Worm (Caenorhabditis elegans) whole organism, young adult: ENCODE data around the gene tub-1.

Experiments
- B0035.1 ChIP-seq: sonication (generic microtip); optimal IDR thresholded peaks from 2 replicates; lab custom pipeline; 2016; ENCODE audit warnings: missing genetic modification characterization, mild to moderate bottlenecking, missing compliant biosample characterization, missing genotype, missing genetic modification reagents
- B0336.3 ChIP-seq: fragments of 200-800 bp; sonication (Bioruptor generic); IDR thresholded peaks from 2 replicates; pipeline ENCODE4 v1.3.6; 2022; ENCODE audit warnings: missing genetic modification characterization, missing compliant biosample characterization
- C06A6.2 ChIP-seq: fragments of 200-800 bp; sonication (Bioruptor generic); conservative IDR thresholded peaks from 2 replicates; pipeline ENCODE4 v1.3.6; 2022; ENCODE audit warnings: missing genetic modification characterization, missing compliant biosample characterization
- C17E4.6 ChIP-seq: fragments of 200-800 bp; sonication (Bioruptor generic); IDR thresholded peaks from 2 replicates; pipeline ENCODE4 v1.3.6; 2022; ENCODE audit warnings: missing genetic modification reagents, missing genetic modification characterization, missing compliant biosample characterization
- F10E7.11 ChIP-seq: sonication (generic microtip); optimal IDR thresholded peaks from 2 replicates; lab custom pipeline; 2017; ENCODE audit warnings: mild to moderate bottlenecking, missing genetic modification characterization, moderate library complexity, missing compliant biosample characterization
- F49E8.2 ChIP-seq: sonication (generic microtip); optimal IDR thresholded peaks from 3 replicates; lab custom pipeline; 2017; ENCODE audit warnings: missing genetic modification characterization, mild to moderate bottlenecking, missing compliant biosample characterization, antibody characterized with exemption, moderate library complexity; ENCODE audit not compliant: insufficient read depth
- F57A8.1 ChIP-seq: fragments of 200-800 bp; sonication (Bioruptor generic); optimal IDR thresholded peaks from 2 replicates; lab custom pipeline; 2018; ENCODE audit warnings: mild to moderate bottlenecking, missing genetic modification characterization, moderate library complexity, missing compliant biosample characterization
- K12H6.12 ChIP-seq: fragments of 200-800 bp; sonication (Bioruptor generic); optimal IDR thresholded peaks from 2 replicates; lab custom pipeline; 2018; ENCODE audit warnings: mild to moderate bottlenecking, missing genetic modification characterization, missing compliant biosample characterization
- T07F8.4 ChIP-seq: sonication (generic microtip); optimal IDR thresholded peaks from 2 replicates; lab custom pipeline; 2016; ENCODE audit warnings: mild to moderate bottlenecking, missing genetic modification characterization, moderate library complexity, missing compliant biosample characterization
- T26A5.8 ChIP-seq: sonication (generic microtip); optimal IDR thresholded peaks from 2 replicates; lab custom pipeline; 2016; ENCODE audit warnings: missing genetic modification characterization, missing compliant biosample characterization
- Y53F4B.3 ChIP-seq: fragments of 200-800 bp; sonication (Bioruptor generic); IDR thresholded peaks from 2 replicates; pipeline ENCODE4 v1.3.6; 2022; ENCODE audit warnings: missing genetic modification reagents, missing genetic modification characterization, missing compliant biosample characterization
- Y53G8AR.9 ChIP-seq: fragments of 200-800 bp; sonication (Bioruptor generic); conservative IDR thresholded peaks from 2 replicates; pipeline ENCODE4 v1.3.6; 2022; ENCODE audit warnings: missing genetic modification reagents, missing genetic modification characterization, missing compliant biosample characterization
- ama-1 ChIP-seq, 3 experiments: fragments of 150-350 bp in 1 of 3; sonication (generic microtip) in 2 of 3; optimal IDR thresholded peaks; 2 replicates each; lab custom pipeline; 2014 to 2018; ENCODE audit warnings: missing biosample characterization in 2 of 3, missing genetic modification characterization in 2 of 3, missing genetic modification reagents in 2 of 3
- atf-7 ChIP-seq: sonication (generic microtip); optimal IDR thresholded peaks from 2 replicates; lab custom pipeline; 2017; ENCODE audit warnings: mild to moderate bottlenecking, missing genetic modification characterization, missing compliant biosample characterization
- athp-1 ChIP-seq: sonication (generic microtip); optimal IDR thresholded peaks from 2 replicates; lab custom pipeline; 2017; ENCODE audit warnings: mild to moderate bottlenecking, missing genetic modification characterization, missing compliant biosample characterization
- attf-3 ChIP-seq: fragments of 200-800 bp; sonication (Bioruptor generic); conservative IDR thresholded peaks from 2 replicates; pipeline ENCODE4 v1.3.6; 2022; ENCODE audit warnings: missing genetic modification reagents, missing genetic modification characterization, missing compliant biosample characterization
- bed-1 ChIP-seq: fragments of 200-800 bp; sonication (Bioruptor generic); IDR thresholded peaks from 2 replicates; pipeline ENCODE4 v1.3.6; 2022; ENCODE audit warnings: missing genetic modification reagents, missing genetic modification characterization, missing compliant biosample characterization
- bed-2 ChIP-seq: fragments of 200-800 bp; sonication (Bioruptor generic); IDR thresholded peaks from 2 replicates; pipeline ENCODE4 v1.3.6; 2022; ENCODE audit warnings: missing genetic modification reagents, missing genetic modification characterization, missing compliant biosample characterization
- ceh-40 ChIP-seq: fragments of 200-800 bp; sonication (Bioruptor generic); IDR thresholded peaks from 2 replicates; pipeline ENCODE4 v1.3.6; 2022; ENCODE audit warnings: missing genetic modification characterization, missing compliant biosample characterization
- ceh-58 ChIP-seq: fragments of 200-800 bp; sonication (Bioruptor generic); IDR thresholded peaks from 2 replicates; pipeline ENCODE4 v1.3.6; 2022; ENCODE audit warnings: missing genetic modification characterization, missing compliant biosample characterization
- chd-7 ChIP-seq: sonication (generic microtip); optimal IDR thresholded peaks from 2 replicates; lab custom pipeline; 2016; ENCODE audit warnings: mild to moderate bottlenecking, missing genetic modification characterization, moderate library complexity, missing compliant biosample characterization
- egl-18 ChIP-seq: fragments of 200-800 bp; sonication (Bioruptor generic); IDR thresholded peaks from 2 replicates; pipeline ENCODE4 v1.3.6; 2022; ENCODE audit warnings: missing genetic modification reagents, missing genetic modification characterization, missing compliant biosample characterization
- egl-44 ChIP-seq: fragments of 200-800 bp; sonication (Bioruptor generic); IDR thresholded peaks from 2 replicates; pipeline ENCODE4 v1.3.6; 2022; ENCODE audit warnings: missing genetic modification reagents, missing genetic modification characterization, missing compliant biosample characterization
- ekl-4 ChIP-seq: fragments of 200-800 bp; sonication (Bioruptor generic); IDR thresholded peaks from 2 replicates; pipeline ENCODE4 v1.3.6; 2022; ENCODE audit warnings: missing genetic modification reagents, missing genetic modification characterization, missing compliant biosample characterization
- ets-4 ChIP-seq: fragments of 200-800 bp; sonication (Bioruptor generic); optimal IDR thresholded peaks from 2 replicates; lab custom pipeline; 2018; ENCODE audit warnings: mild to moderate bottlenecking, missing genetic modification characterization, missing compliant biosample characterization
- fkh-3 ChIP-seq: sonication (generic microtip); optimal IDR thresholded peaks from 2 replicates; lab custom pipeline; 2016; ENCODE audit warnings: mild to moderate bottlenecking, missing genetic modification characterization, missing compliant biosample characterization
- gei-17 ChIP-seq: fragments of 200-800 bp; sonication (Bioruptor generic); optimal IDR thresholded peaks from 2 replicates; lab custom pipeline; 2018; ENCODE audit warnings: mild to moderate bottlenecking, missing genetic modification characterization, missing compliant biosample characterization
- him-1 ChIP-seq: sonication (generic microtip); optimal IDR thresholded peaks from 2 replicates; lab custom pipeline; 2016; ENCODE audit warnings: missing genotype, missing genetic modification reagents, missing genetic modification characterization, missing compliant biosample characterization
- lin-26 ChIP-seq: fragments of 200-800 bp; sonication (Bioruptor generic); IDR thresholded peaks from 2 replicates; pipeline ENCODE4 v1.3.6; 2022; ENCODE audit warnings: missing genetic modification reagents, missing genetic modification characterization, missing compliant biosample characterization
- lin-54 ChIP-seq: fragments of 200-800 bp; sonication (Bioruptor generic); optimal IDR thresholded peaks from 2 replicates; lab custom pipeline; 2018; ENCODE audit warnings: mild to moderate bottlenecking, missing genetic modification characterization, missing compliant biosample characterization
- lir-1 ChIP-seq: fragments of 200-800 bp; sonication (Bioruptor generic); conservative IDR thresholded peaks from 2 replicates; pipeline ENCODE4 v1.3.6; 2022; ENCODE audit warnings: missing genetic modification reagents, missing genetic modification characterization, missing compliant biosample characterization
- lsy-27 ChIP-seq: sonication (generic microtip); optimal IDR thresholded peaks from 2 replicates; lab custom pipeline; 2017; ENCODE audit warnings: missing genetic modification characterization, mild to moderate bottlenecking, missing compliant biosample characterization, antibody characterized with exemption, missing genotype, borderline replicate concordance; ENCODE audit not compliant: insufficient read depth
- madf-6 ChIP-seq: fragments of 200-800 bp; sonication (Bioruptor generic); IDR thresholded peaks from 2 replicates; pipeline ENCODE4 v1.3.6; 2022; ENCODE audit warnings: missing genetic modification reagents, missing genetic modification characterization, missing compliant biosample characterization
- mcd-1 ChIP-seq: fragments of 200-800 bp; sonication (Bioruptor generic); IDR thresholded peaks from 2 replicates; pipeline ENCODE4 v1.3.6; 2022; ENCODE audit warnings: missing genetic modification reagents, missing genetic modification characterization, missing compliant biosample characterization
- mel-28 ChIP-seq: sonication (generic microtip); optimal IDR thresholded peaks from 2 replicates; lab custom pipeline; 2016; ENCODE audit warnings: borderline replicate concordance, mild to moderate bottlenecking, missing genetic modification characterization, missing compliant biosample characterization
- nfya-1 ChIP-seq: sonication (generic microtip); optimal IDR thresholded peaks from 2 replicates; lab custom pipeline; 2017; ENCODE audit warnings: antibody characterized with exemption, missing compliant biosample characterization, missing genetic modification characterization, borderline replicate concordance; ENCODE audit not compliant: insufficient read depth
- nhr-120 ChIP-seq: fragments of 200-800 bp; sonication (Bioruptor generic); IDR thresholded peaks from 2 replicates; pipeline ENCODE4 v1.3.6; 2022; ENCODE audit warnings: missing genetic modification characterization, missing compliant biosample characterization
- nhr-179 ChIP-seq: sonication (generic microtip); optimal IDR thresholded peaks from 2 replicates; lab custom pipeline; 2016; ENCODE audit warnings: mild to moderate bottlenecking, missing genetic modification characterization, missing compliant biosample characterization
- nhr-27 ChIP-seq: fragments of 200-800 bp; sonication (Bioruptor generic); optimal IDR thresholded peaks from 2 replicates; lab custom pipeline; 2018; ENCODE audit warnings: mild to moderate bottlenecking, missing genetic modification characterization, moderate library complexity, missing compliant biosample characterization
- nhr-80 ChIP-seq: sonication (generic microtip); optimal IDR thresholded peaks from 2 replicates; lab custom pipeline; 2016; ENCODE audit warnings: missing genetic modification characterization, missing compliant biosample characterization
- nhr-90 ChIP-seq: sonication (generic microtip); optimal IDR thresholded peaks from 2 replicates; lab custom pipeline; 2016; ENCODE audit warnings: missing genotype, mild to moderate bottlenecking, missing genetic modification characterization, missing compliant biosample characterization
- rcor-1 ChIP-seq: fragments of 200-800 bp; sonication (Bioruptor generic); IDR thresholded peaks from 2 replicates; pipeline ENCODE4 v1.3.6; 2022; ENCODE audit warnings: missing genetic modification reagents, missing genetic modification characterization, missing compliant biosample characterization
- snpc-3.4 ChIP-seq: sonication (generic microtip); optimal IDR thresholded peaks from 2 replicates; lab custom pipeline; 2017; ENCODE audit warnings: missing genetic modification characterization, mild to moderate bottlenecking, missing compliant biosample characterization, antibody characterized with exemption, moderate library complexity, missing genotype, missing genetic modification reagents
- tbx-9 ChIP-seq: sonication (generic microtip); optimal IDR thresholded peaks from 2 replicates; lab custom pipeline; 2016; ENCODE audit warnings: borderline replicate concordance, missing genetic modification characterization, inconsistent platforms, missing compliant biosample characterization
- unc-130 ChIP-seq: sonication (generic microtip); optimal IDR thresholded peaks from 2 replicates; lab custom pipeline; 2016; ENCODE audit warnings: missing genetic modification reagents, missing genetic modification characterization, missing compliant biosample characterization
- ztf-28 ChIP-seq: fragments of 200-800 bp; sonication (Bioruptor generic); IDR thresholded peaks from 2 replicates; pipeline ENCODE4 v1.3.6; 2022; ENCODE audit warnings: missing genetic modification reagents, missing genetic modification characterization, missing compliant biosample characterization

tub-1 gene

ce11 chrII:8185016-8185493 is 28.3 kb upstream of the tub-1 start, which contains the start of the genes mig-5 and cct-1 (continued):
- TF ChIP-seq him-1 (peak; percentile 54), bed-1 (GFP tag; lab: Robert Waterston, UW) (no peak), B0035.1 (peak; percentile 46), F57A8.1 (GFP tag; lab: Kevin White, UChicago) (no peak), ceh-58 (GFP tag; lab: Robert Waterston, UW) (no peak), fkh-3 (tag; lab: Kevin White, UChicago) (no peak), ceh-40 (no peak), egl-44 (GFP tag; lab: Robert Waterston, UW) (no peak), attf-3 (GFP tag; lab: Robert Waterston, UW) (peak; percentile 79), B0336.3 (GFP tag; lab: Robert Waterston, UW) (peak; percentile 79), K12H6.12 (tag; lab: Kevin White, UChicago) (peak; percentile 77), nhr-27 (no peak), athp-1 (tag; lab: Kevin White, UChicago) (peak; percentile 81), bed-2 (GFP tag; lab: Robert Waterston, UW) (no peak), ztf-28 (0 out of 2 replicates have a peak, but pooled peaks have one; percentile 18), lsy-27 (no peak), madf-6 (GFP tag; lab: Robert Waterston, UW) (peak; percentile 85), T07F8.4 (tag; lab: Kevin White, UChicago) (peak; percentile 9), T26A5.8 (tag; lab: Kevin White, UChicago) (no peak), nhr-90 (tag; lab: Kevin White, UChicago) (no peak), atf-7 (tag; lab: Kevin White, UChicago) (peak; percentile 73), C06A6.2 (GFP tag; lab: Robert Waterston, UW) (peak; percentile 86), nfya-1 (tag; lab: Kevin White, UChicago) (no peak), snpc-3.4 (tag; lab: Kevin White, UChicago) (peak; percentile 26), mcd-1 (GFP tag; lab: Robert Waterston, UW) (peak; percentile 99), lin-26 (GFP tag; lab: Robert Waterston, UW) (no peak), rcor-1 (GFP tag; lab: Robert Waterston, UW) (peak; percentile 91), gei-17 (GFP tag; lab: Kevin White, UChicago) (peak; percentile 64), F49E8.2 (peak; percentile 70), lir-1 (GFP tag; lab: Robert Waterston, UW) (peak; percentile 74), ets-4 (GFP tag; lab: Kevin White, UChicago) (no peak), Y53F4B.3 (no peak), ama-1 (optimal IDR thresholded peaks at IDR 0.05; lab: Kevin White, UChicago) (no peak), ama-1 (GFP tag; optimal IDR thresholded peaks at IDR 0.05; lab: Kevin White, UChicago) (no peak), mel-28 (tag; lab: Kevin White, UChicago) (no peak), lin-54 (peak; percentile 90), F10E7.11 (tag; lab: Kevin White, UChicago) (no peak), nhr-80 (tag; lab: Kevin White, UChicago) (peak; percentile 62), C17E4.6 (GFP tag; lab: Robert Waterston, UW) (peak; percentile 81), ekl-4 (peak; percentile 91), chd-7 (peak; percentile 7), unc-130 (peak; percentile 67), tbx-9 (tag; lab: Kevin White, UChicago) (no peak), nhr-120 (GFP tag; lab: Robert Waterston, UW) (no peak), nhr-179 (tag; lab: Kevin White, UChicago) (no peak), egl-18 (no peak), Y53G8AR.9 (peak; percentile 77; the same call in 1 of the 2 replicates)
